Worm (Caenorhabditis elegans): ENCODE data around the gene clec-160.

Gene clec-160

ce11 chrIII:8268296-8268695, 7.5 kb downstream of the clec-160 start, which contains the start of the genes F09G8.7 and crn-7:
F09G8.7 (minus strand) TSS chrIII:8268355.
crn-7 (plus strand) TSS chrIII:8268531.
- TF ChIP-seq elt-2 (tag; optimal IDR thresholded peaks at IDR 0.05) (no peak), mdl-1 (tag; optimal IDR thresholded peaks at IDR 0.05) (no peak), elt-3 (tag; optimal IDR thresholded peaks at IDR 0.05) (no peak), nhr-237 (tag; optimal IDR thresholded peaks at IDR 0.05) (no peak), daf-12 (tag; optimal IDR thresholded peaks at IDR 0.05) (no peak), egl-5 (tag; optimal IDR thresholded peaks at IDR 0.05) (no peak), ceh-28 (tag; optimal IDR thresholded peaks at IDR 0.05) (no peak), unc-62 (GFP tag; optimal IDR thresholded peaks at IDR 0.05) (no peak), nhr-77 (tag; optimal IDR thresholded peaks at IDR 0.05) (no peak), elt-1 (tag; optimal IDR thresholded peaks at IDR 0.05) (no peak), nhr-11 (tag; optimal IDR thresholded peaks at IDR 0.05) (no peak), nhr-67 (tag; optimal IDR thresholded peaks at IDR 0.05) (no peak), jun-1 (tag; optimal IDR thresholded peaks at IDR 0.05) (no peak), nhr-76 (tag; optimal IDR thresholded peaks at IDR 0.05) (no peak), fkh-10 (GFP tag; optimal IDR thresholded peaks at IDR 0.05) (no peak), nhr-12 (tag; optimal IDR thresholded peaks at IDR 0.05) (no peak), nhr-23 (tag; optimal IDR thresholded peaks at IDR 0.05) (peak; percentile 42), nfya-1 (tag; optimal IDR thresholded peaks at IDR 0.05; ENCODE audit: insufficient read depth) (peak; percentile 51), mml-1 (tag; optimal IDR thresholded peaks at IDR 0.05) (no peak), ztf-4 (tag; optimal IDR thresholded peaks at IDR 0.05) (no peak), egl-27 (tag; optimal IDR thresholded peaks at IDR 0.05) (no peak), R02D3.7 (tag; optimal IDR thresholded peaks at IDR 0.05) (no peak), ceh-16 (tag; optimal IDR thresholded peaks at IDR 0.05) (no peak), fos-1 (tag; optimal IDR thresholded peaks at IDR 0.05) (no peak), ZK546.5 (tag; optimal IDR thresholded peaks at IDR 0.05) (no peak), ztf-11 (tag; optimal IDR thresholded peaks at IDR 0.05) (no peak), fkh-2 (tag; optimal IDR thresholded peaks at IDR 0.05) (no peak), pqm-1 (tag; optimal IDR thresholded peaks at IDR 0.05) (no peak), snpc-4 (tag; optimal IDR thresholded peaks at IDR 0.05) (peak; percentile 26), pha-4 (tag; optimal IDR thresholded peaks at IDR 0.05) (peak; percentile 61), aly-2 (tag; optimal IDR thresholded peaks at IDR 0.05) (no peak), zag-1 (tag; optimal IDR thresholded peaks at IDR 0.05) (no peak), lin-39 (tag; optimal IDR thresholded peaks at IDR 0.05) (no peak), eor-1 (tag; optimal IDR thresholded peaks at IDR 0.05) (no peak), sea-2 (GFP tag; optimal IDR thresholded peaks at IDR 0.05) (no peak), nhr-25 (tag; optimal IDR thresholded peaks at IDR 0.05) (peak; percentile 9), ceh-82 (tag; optimal IDR thresholded peaks at IDR 0.05) (no peak), tbx-2 (tag; optimal IDR thresholded peaks at IDR 0.05) (no peak), hmg-11 (tag; optimal IDR thresholded peaks at IDR 0.05) (no peak), nhr-43 (tag; optimal IDR thresholded peaks at IDR 0.05; ENCODE audit: poor library complexity, severe bottlenecking) (no peak), nhr-28 (tag; optimal IDR thresholded peaks at IDR 0.05) (no peak), lin-15B (tag; optimal IDR thresholded peaks at IDR 0.05) (peak; percentile 71), skn-1 (tag; optimal IDR thresholded peaks at IDR 0.05) (no peak), ama-1 (optimal IDR thresholded peaks at IDR 0.05) (no peak), unc-39 (tag; optimal IDR thresholded peaks at IDR 0.05) (no peak), lsy-12 (tag; optimal IDR thresholded peaks at IDR 0.05) (no peak), ceh-9 (tag; optimal IDR thresholded peaks at IDR 0.05) (no peak)

DNA sequence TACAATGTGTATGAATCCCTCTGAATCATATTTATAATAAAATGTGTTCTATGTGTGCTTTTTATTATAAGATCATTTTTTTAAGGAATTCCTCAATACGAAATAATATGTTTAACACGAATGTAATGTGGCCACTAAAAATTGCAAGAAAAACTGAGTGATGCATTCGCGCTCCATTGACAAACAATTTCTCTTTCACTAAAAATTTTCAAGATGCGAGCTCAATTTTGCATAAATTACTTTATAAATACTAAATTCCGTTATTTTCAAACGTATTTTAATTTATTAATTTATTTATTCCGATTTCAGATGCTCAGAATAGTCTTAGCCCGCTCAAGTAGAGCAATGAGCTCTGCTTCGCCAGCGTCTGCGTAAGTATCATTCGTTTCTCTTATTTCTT, 10.0 kb downstream of the clec-160 start, which contains the start of gene mrps-9:
TSS of gene mrps-9 (plus strand) at position 310 of the 400 bp plus-strand sequence.
- TF ChIP-seq nhr-67 (tag; optimal IDR thresholded peaks at IDR 0.05), result no peak
- TF ChIP-seq nfya-1 (tag; optimal IDR thresholded peaks at IDR 0.05; ENCODE audit: insufficient read depth), result peak; percentile 3
- peak; percentile 51 for TF ChIP-seq lin-15B (tag; optimal IDR thresholded peaks at IDR 0.05)
